Worm (Caenorhabditis elegans) whole organism, L4/young adult: ENCODE measurements around the gene smrd-1.

Source experiments
- dao-5 ChIP-seq: sonication (generic microtip); optimal IDR thresholded peaks from 2 replicates; lab custom pipeline; 2016; ENCODE audit warnings: missing genotype, missing genetic modification characterization, moderate library complexity, missing compliant biosample characterization
- him-1 ChIP-seq: sonication (generic microtip); optimal IDR thresholded peaks from 2 replicates; lab custom pipeline; 2016; ENCODE audit warnings: missing genotype, missing genetic modification reagents, missing genetic modification characterization, missing compliant biosample characterization

- TF ChIP-seq him-1 (no peak), dao-5 (tag; lab: Kevin White, UChicago) (no peak)
These were observed 44.2 kb downstream of the smrd-1 start, which contains the start of gene M03C11.9 for ce11 chrIII:10391628-10392027.
